Worm (Caenorhabditis elegans) whole organism, L3 larva: ENCODE measurements around the gene C01G10.5.

ENCODE experiments used
- R02D3.7 ChIP-seq: fragments of 150-350 bp; optimal IDR thresholded peaks from 2 replicates; lab custom pipeline; 2014; ENCODE audit warnings: missing biosample characterization, missing genetic modification characterization
- aly-2 ChIP-seq: fragments of 150-350 bp; optimal IDR thresholded peaks from 2 replicates; lab custom pipeline; 2014; ENCODE audit warnings: missing biosample characterization, missing genetic modification characterization
- ceh-16 ChIP-seq: sonication (generic microtip); optimal IDR thresholded peaks from 2 replicates; lab custom pipeline; 2017; ENCODE audit warnings: missing biosample characterization, missing genetic modification characterization
- ceh-28 ChIP-seq: fragments of 150-350 bp; optimal IDR thresholded peaks from 2 replicates; lab custom pipeline; 2014; ENCODE audit warnings: missing biosample characterization, missing genetic modification reagents, missing genetic modification characterization
- ceh-82 ChIP-seq: fragments of 150-350 bp; optimal IDR thresholded peaks from 2 replicates; lab custom pipeline; 2014; ENCODE audit warnings: missing biosample characterization, missing genetic modification characterization
- daf-12 ChIP-seq: fragments of 150-350 bp; optimal IDR thresholded peaks from 2 replicates; lab custom pipeline; 2014; ENCODE audit warnings: missing biosample characterization, missing genetic modification reagents, missing genetic modification characterization
- egl-5 ChIP-seq: fragments of 150-350 bp; optimal IDR thresholded peaks from 2 replicates; lab custom pipeline; 2017; ENCODE audit warnings: missing biosample characterization, missing genetic modification reagents, missing genetic modification characterization, inconsistent platforms
- elt-2 ChIP-seq: sonication (generic microtip); optimal IDR thresholded peaks from 2 replicates; lab custom pipeline; 2016; ENCODE audit warnings: missing genetic modification reagents, mild to moderate bottlenecking, missing genetic modification characterization, missing compliant biosample characterization
- elt-3 ChIP-seq, 3 experiments: fragments of 150-350 bp in 1 of 3; sonication (generic microtip) in 2 of 3; optimal IDR thresholded peaks; 2 replicates in 2 of 3; 4 replicates in 1 of 3; lab custom pipeline; 2014 to 2017; ENCODE audit warnings: missing biosample characterization in 3 of 3, missing genetic modification characterization in 3 of 3
- eor-1 ChIP-seq, 2 experiments: fragments of 150-350 bp; optimal IDR thresholded peaks; 2 replicates each; lab custom pipeline; 2014 to 2018; ENCODE audit warnings: missing biosample characterization in 2 of 2, missing genetic modification characterization in 2 of 2
- fkh-10 ChIP-seq: sonication (generic microtip); optimal IDR thresholded peaks from 2 replicates; lab custom pipeline; 2017; ENCODE audit warnings: missing biosample characterization, missing genetic modification reagents, missing genetic modification characterization
- fos-1 ChIP-seq: fragments of 150-350 bp; optimal IDR thresholded peaks from 2 replicates; lab custom pipeline; 2014; ENCODE audit warnings: missing biosample characterization, missing genetic modification characterization
- hmg-11 ChIP-seq: sonication (generic microtip); optimal IDR thresholded peaks from 2 replicates; lab custom pipeline; 2016; ENCODE audit warnings: missing genetic modification characterization, missing compliant biosample characterization
- jun-1 ChIP-seq: fragments of 150-350 bp; optimal IDR thresholded peaks from 2 replicates; lab custom pipeline; 2014; ENCODE audit warnings: missing biosample characterization, missing genetic modification reagents, missing genetic modification characterization
- lin-15B ChIP-seq: fragments of 150-350 bp; optimal IDR thresholded peaks from 2 replicates; lab custom pipeline; 2014; ENCODE audit warnings: missing biosample characterization, missing genetic modification characterization
- lin-39 ChIP-seq: fragments of 150-350 bp; optimal IDR thresholded peaks from 2 replicates; lab custom pipeline; 2018; ENCODE audit warnings: missing biosample characterization, missing genetic modification reagents, missing genetic modification characterization
- mdl-1 ChIP-seq: fragments of 150-350 bp; optimal IDR thresholded peaks from 2 replicates; lab custom pipeline; 2014; ENCODE audit warnings: missing biosample characterization, missing genetic modification characterization
- mml-1 ChIP-seq: fragments of 150-350 bp; sonication (generic microtip); optimal IDR thresholded peaks from 3 replicates; lab custom pipeline; 2014; ENCODE audit warnings: missing biosample characterization, missing genetic modification characterization
- nfya-1 ChIP-seq: sonication (generic microtip); optimal IDR thresholded peaks from 2 replicates; lab custom pipeline; 2017; ENCODE audit warnings: missing genetic modification characterization, mild to moderate bottlenecking, missing compliant biosample characterization, antibody characterized with exemption, moderate library complexity; ENCODE audit not compliant: insufficient read depth
- nhr-12 ChIP-seq: fragments of 150-350 bp; optimal IDR thresholded peaks from 2 replicates; lab custom pipeline; 2014; ENCODE audit warnings: missing biosample characterization, missing genetic modification characterization
- nhr-23 ChIP-seq: fragments of 150-350 bp; optimal IDR thresholded peaks from 2 replicates; lab custom pipeline; 2014; ENCODE audit warnings: missing biosample characterization, missing genetic modification reagents, missing genetic modification characterization
- nhr-237 ChIP-seq: fragments of 150-350 bp; optimal IDR thresholded peaks from 2 replicates; lab custom pipeline; 2014; ENCODE audit warnings: missing biosample characterization, missing genetic modification characterization
- nhr-25 ChIP-seq: sonication (generic microtip); optimal IDR thresholded peaks from 2 replicates; lab custom pipeline; 2017; ENCODE audit warnings: missing biosample characterization, missing genetic modification characterization
- nhr-28 ChIP-seq: fragments of 150-350 bp; optimal IDR thresholded peaks from 2 replicates; lab custom pipeline; 2014; ENCODE audit warnings: missing biosample characterization, missing genetic modification characterization
- nhr-67 ChIP-seq: fragments of 150-350 bp; optimal IDR thresholded peaks from 2 replicates; lab custom pipeline; 2014; ENCODE audit warnings: missing biosample characterization, missing genetic modification characterization
- nhr-76 ChIP-seq: fragments of 150-350 bp; sonication (generic microtip); optimal IDR thresholded peaks from 5 replicates; lab custom pipeline; 2014; ENCODE audit warnings: missing biosample characterization, missing genetic modification characterization
- nhr-77 ChIP-seq: fragments of 150-350 bp; optimal IDR thresholded peaks from 2 replicates; lab custom pipeline; 2014; ENCODE audit warnings: missing biosample characterization, missing genetic modification characterization
- pha-4 ChIP-seq: fragments of 150-350 bp; optimal IDR thresholded peaks from 2 replicates; lab custom pipeline; 2014; ENCODE audit warnings: missing biosample characterization, missing genetic modification reagents, missing genetic modification characterization
- pqm-1 ChIP-seq: fragments of 150-350 bp; optimal IDR thresholded peaks from 2 replicates; lab custom pipeline; 2017; ENCODE audit warnings: missing biosample characterization, missing genetic modification characterization, inconsistent platforms
- sea-2 ChIP-seq: fragments of 150-350 bp; sonication (generic microtip); optimal IDR thresholded peaks from 4 replicates; lab custom pipeline; 2014; ENCODE audit warnings: missing biosample characterization, missing genetic modification reagents, missing genetic modification characterization
- skn-1 ChIP-seq: fragments of 150-350 bp; optimal IDR thresholded peaks from 2 replicates; lab custom pipeline; 2014; ENCODE audit warnings: missing biosample characterization, missing genetic modification characterization
- tbx-2 ChIP-seq: sonication (generic microtip); optimal IDR thresholded peaks from 2 replicates; lab custom pipeline; 2016; ENCODE audit warnings: mild to moderate bottlenecking, missing genetic modification characterization, missing compliant biosample characterization
- unc-39 ChIP-seq: sonication (generic microtip); optimal IDR thresholded peaks from 4 replicates; lab custom pipeline; 2017; ENCODE audit warnings: missing biosample characterization, missing genetic modification characterization
- zag-1 ChIP-seq: fragments of 150-350 bp; optimal IDR thresholded peaks from 2 replicates; lab custom pipeline; 2014; ENCODE audit warnings: missing biosample characterization, missing genetic modification characterization
- ztf-4 ChIP-seq: fragments of 150-350 bp; optimal IDR thresholded peaks from 2 replicates; lab custom pipeline; 2014; ENCODE audit warnings: missing biosample characterization, missing genetic modification characterization

Gene C01G10.5

ce11 chrV:15063987-15064386 is 25.4 kb downstream of the C01G10.5 start, which contains the start of gene rap-2:
Gene rap-2 (minus strand): TSS chrV:15064087.
- TF ChIP-seq nhr-67 (no peak), unc-39 (tag; lab: Kevin White, UChicago) (no peak), sea-2 (GFP tag; lab: Kevin White, UChicago) (no peak), zag-1 (tag; lab: Kevin White, UChicago) (no peak), tbx-2 (tag; lab: Kevin White, UChicago) (no peak), fos-1 (tag; lab: Kevin White, UChicago) (no peak), nhr-77 (tag; lab: Kevin White, UChicago) (no peak), ceh-16 (no peak)

- TF ChIP-seq elt-3 (tag; optimal IDR thresholded peaks at IDR 0.05; lab: Kevin White, UChicago) (no peak), nhr-76 (tag; lab: Kevin White, UChicago) (no peak), mml-1 (tag; lab: Kevin White, UChicago) (no peak), lin-39 (tag; lab: Kevin White, UChicago) (no peak), R02D3.7 (tag; lab: Kevin White, UChicago) (no peak), skn-1 (tag; lab: Kevin White, UChicago) (no peak), nhr-23 (tag; lab: Kevin White, UChicago) (no peak), nfya-1 (no peak), nhr-77 (tag; lab: Kevin White, UChicago) (no peak), mdl-1 (tag; lab: Kevin White, UChicago) (no peak)
Observed at ce11 chrV:15060595-15060994, 28.7 kb downstream of the C01G10.5 start.

- no peak for TF ChIP-seq jun-1 (tag; lab: Kevin White, UChicago)
- no peak for TF ChIP-seq zag-1 (tag; lab: Kevin White, UChicago)
- TF ChIP-seq nhr-12 (tag; lab: Kevin White, UChicago) = no peak
- peak; percentile 28 for TF ChIP-seq nhr-25 (tag; lab: Kevin White, UChicago)
- no peak for TF ChIP-seq ztf-4
- TF ChIP-seq lin-15B = peak; percentile 28
- peak; percentile 66 for TF ChIP-seq pha-4
- no peak for TF ChIP-seq nhr-77 (tag; lab: Kevin White, UChicago)
- peak; percentile 3 for TF ChIP-seq elt-2 (tag; lab: Kevin White, UChicago)
- TF ChIP-seq nhr-23 (tag; lab: Kevin White, UChicago) = peak; percentile 41
- no peak for TF ChIP-seq daf-12
Observed at ce11 chrV:15059534-15059933, 29.8 kb downstream of the C01G10.5 start, which contains the start of the genes mcm-3 and C25D7.15. Gene mcm-3 (minus strand): TSS chrV:15059599. Gene C25D7.15 (plus strand): TSS chrV:15059808.

ce11 chrV:15058965-15059364 is 30.4 kb downstream of the C01G10.5 start:
- no peak for TF ChIP-seq lin-39 (tag; lab: Kevin White, UChicago)
- no peak for TF ChIP-seq ceh-28 (tag; lab: Kevin White, UChicago)
- no peak for TF ChIP-seq egl-5 (tag; lab: Kevin White, UChicago)
- TF ChIP-seq nhr-237 (tag; lab: Kevin White, UChicago) = no peak
- no peak for TF ChIP-seq pqm-1
- no peak for TF ChIP-seq nhr-28
- no peak for TF ChIP-seq nhr-67
- TF ChIP-seq skn-1 (tag; lab: Kevin White, UChicago) = no peak
- TF ChIP-seq jun-1 (tag; lab: Kevin White, UChicago) = no peak
- no peak for TF ChIP-seq R02D3.7 (tag; lab: Kevin White, UChicago)
- no peak for TF ChIP-seq lin-15B
- TF ChIP-seq mml-1 (tag; lab: Kevin White, UChicago) = no peak
- no peak for TF ChIP-seq eor-1 (tag; optimal IDR thresholded peaks at IDR 0.05; lab: Kevin White, UChicago)
- TF ChIP-seq zag-1 (tag; lab: Kevin White, UChicago) = no peak
- TF ChIP-seq nhr-76 (tag; lab: Kevin White, UChicago) = no peak
- TF ChIP-seq aly-2 (tag; lab: Kevin White, UChicago) = no peak
- TF ChIP-seq fkh-10 = no peak
- no peak for TF ChIP-seq ceh-82 (tag; lab: Kevin White, UChicago)
- TF ChIP-seq nhr-77 (tag; lab: Kevin White, UChicago) = no peak
- no peak for TF ChIP-seq nfya-1
- TF ChIP-seq, all 47 proteins: peak for 0

- TF ChIP-seq nhr-237 (tag; lab: Kevin White, UChicago) (no peak), lin-39 (tag; lab: Kevin White, UChicago) (no peak), hmg-11 (tag; lab: Kevin White, UChicago) (no peak)
Observed at ce11 chrV:15058423-15058822, 30.9 kb downstream of the C01G10.5 start.
